Fruit fly (Drosophila melanogaster) whole organism, embryonic: Measurements from ENCODE around the gene Edg78E.

ENCODE experiments used
- CG9609 ChIP-seq: fragments of 200-800 bp; sonication (Bioruptor generic); optimal IDR thresholded peaks from 3 replicates; lab custom pipeline; 2016; ENCODE audit warnings: missing biosample characterization, missing genetic modification characterization
- CG9876 ChIP-seq: fragments of 200-800 bp; sonication (Bioruptor generic); optimal IDR thresholded peaks from 2 replicates; lab custom pipeline; 2016; ENCODE audit warnings: missing biosample characterization, missing genetic modification characterization
- Fer2 ChIP-seq: fragments of 200-800 bp; sonication (Bioruptor generic); optimal IDR thresholded peaks from 2 replicates; lab custom pipeline; 2018; ENCODE audit warnings: missing biosample characterization, mild to moderate bottlenecking, missing genetic modification characterization, moderate library complexity
- Xbp1 ChIP-seq: fragments of 200-800 bp; sonication (Bioruptor generic); optimal IDR thresholded peaks from 3 replicates; lab custom pipeline; 2016; ENCODE audit warnings: missing biosample characterization, mild to moderate bottlenecking, missing genetic modification characterization
- br ChIP-seq: fragments of >200 bp; optimal IDR thresholded peaks from 2 replicates; lab custom pipeline; 2017
- dati ChIP-seq: fragments of 200-800 bp; sonication (Bioruptor generic); IDR thresholded peaks from 2 replicates; pipeline ENCODE4 v1.3.6; 2022; ENCODE audit warnings: missing biosample characterization, missing genetic modification characterization
- fru ChIP-seq: fragments of >200 bp; optimal IDR thresholded peaks from 2 replicates; lab custom pipeline; 2017
- gce ChIP-seq: fragments of 200-800 bp; sonication (Bioruptor generic); IDR thresholded peaks from 3 replicates; pipeline ENCODE4 v1.3.6; 2022; ENCODE audit warnings: missing biosample characterization, missing genetic modification characterization
- gsb ChIP-seq: fragments of 200-800 bp; sonication (Bioruptor generic); IDR thresholded peaks from 2 replicates; pipeline ENCODE4 v1.3.6; 2022; ENCODE audit warnings: missing biosample characterization, missing genetic modification characterization
- tap ChIP-seq: fragments of 200-800 bp; optimal IDR thresholded peaks from 3 replicates; lab custom pipeline; 2019; ENCODE audit warnings: missing biosample characterization, mild to moderate bottlenecking, missing genetic modification characterization, moderate library complexity

- TF ChIP-seq dati (GFP tag; lab: Robert Waterston, UW) (no peak), CG9876 (GFP tag; lab: Kevin White, UChicago) (no peak), gce (GFP tag; lab: Robert Waterston, UW) (no peak), Fer2 (tag; lab: Kevin White, UChicago) (no peak), gsb (GFP tag; lab: Robert Waterston, UW) (no peak), CG9609 (GFP tag; lab: Kevin White, UChicago) (no peak), Xbp1 (no peak), br (lab: Kevin White, UChicago) (no peak), tap (tag; lab: Kevin White, UChicago) (no peak), fru (no peak)
These were observed 24.1 kb downstream of the Edg78E start for dm6 chr3L:21273504-21273903.
